Fruit fly (Drosophila melanogaster): ENCODE results near the gene IFT52.

dm6 chr2L:6601018-6601505 is 43.8 kb upstream of the IFT52 start, which contains the start of gene Dpp10:
- TF ChIP-seq woc (GFP tag; optimal IDR thresholded peaks at IDR 0.05) (no peak), sv (GFP tag; optimal IDR thresholded peaks at IDR 0.05) (peak; percentile 91), rgr (GFP tag; optimal IDR thresholded peaks at IDR 0.05) (peak; percentile 61), psq (GFP tag; optimal IDR thresholded peaks at IDR 0.05) (peak; percentile 48), OdsH (GFP tag; optimal IDR thresholded peaks at IDR 0.05) (peak; percentile 48), usp (GFP tag; optimal IDR thresholded peaks at IDR 0.05) (no peak), dmrt93B (GFP tag; optimal IDR thresholded peaks at IDR 0.05) (peak; percentile 37), lola (GFP tag; optimal IDR thresholded peaks at IDR 0.05) (no peak), h (GFP tag; optimal IDR thresholded peaks at IDR 0.05) (peak; percentile 63)
